Worm (Caenorhabditis elegans) whole organism, mixed stage, embryonic: ENCODE data around the gene nra-4.

Source experiments
- ceh-43 ChIP-seq: fragments of 200-800 bp; sonication (Bioruptor generic); optimal IDR thresholded peaks from 2 replicates; lab custom pipeline; 2018; ENCODE audit warnings: mild to moderate bottlenecking, missing genetic modification characterization, moderate library complexity, missing compliant biosample characterization
- ces-1 ChIP-seq: fragments of 150-350 bp; optimal IDR thresholded peaks from 2 replicates; lab custom pipeline; 2014; ENCODE audit warnings: missing biosample characterization, missing genetic modification reagents, missing genetic modification characterization
- elt-1 ChIP-seq: sonication (generic microtip); optimal IDR thresholded peaks from 2 replicates; lab custom pipeline; 2017; ENCODE audit warnings: missing genetic modification characterization, mild to moderate bottlenecking, missing compliant biosample characterization, antibody characterized with exemption, moderate library complexity, borderline replicate concordance; ENCODE audit not compliant: insufficient read depth
- lsy-2 ChIP-seq: fragments of 150-350 bp; optimal IDR thresholded peaks from 2 replicates; lab custom pipeline; 2014; ENCODE audit warnings: missing biosample characterization, missing genetic modification characterization
- mab-5 ChIP-seq: fragments of 150-350 bp; optimal IDR thresholded peaks from 2 replicates; lab custom pipeline; 2014; ENCODE audit warnings: missing biosample characterization, missing genetic modification characterization
- mep-1 ChIP-seq: fragments of 150-350 bp; optimal IDR thresholded peaks from 2 replicates; lab custom pipeline; 2017; ENCODE audit warnings: missing biosample characterization, missing genetic modification reagents, missing genetic modification characterization, inconsistent platforms
- mls-2 ChIP-seq: sonication (generic microtip); optimal IDR thresholded peaks from 2 replicates; lab custom pipeline; 2016; ENCODE audit warnings: mild to moderate bottlenecking, missing genetic modification characterization, moderate library complexity, missing compliant biosample characterization
- nhr-237 ChIP-seq: fragments of 150-350 bp; optimal IDR thresholded peaks from 2 replicates; lab custom pipeline; 2014; ENCODE audit warnings: missing biosample characterization, missing genetic modification characterization
- nhr-76 ChIP-seq: sonication (generic microtip); optimal IDR thresholded peaks from 2 replicates; lab custom pipeline; 2017; ENCODE audit warnings: missing biosample characterization, missing genetic modification characterization
- snpc-4 ChIP-seq: fragments of 150-350 bp; optimal IDR thresholded peaks from 2 replicates; lab custom pipeline; 2014; ENCODE audit warnings: missing biosample characterization, missing genetic modification characterization
- tbx-8 ChIP-seq: fragments of 200-800 bp; sonication (Bioruptor generic); optimal IDR thresholded peaks from 2 replicates; lab custom pipeline; 2018; ENCODE audit warnings: mild to moderate bottlenecking, missing genetic modification characterization, moderate library complexity, missing compliant biosample characterization
- unc-62 ChIP-seq: fragments of 150-350 bp; optimal IDR thresholded peaks from 2 replicates; lab custom pipeline; 2014; ENCODE audit warnings: missing biosample characterization, missing genetic modification reagents, missing genetic modification characterization
- ztf-11 ChIP-seq: fragments of 150-350 bp; optimal IDR thresholded peaks from 2 replicates; lab custom pipeline; 2014; ENCODE audit warnings: missing biosample characterization, missing genetic modification characterization

ce11 chrV:1013637-1014036, 34.7 kb downstream of the nra-4 start:
- TF ChIP-seq mab-5 (tag; lab: Kevin White, UChicago) (no peak), nhr-237 (no peak), unc-62 (GFP tag; lab: Kevin White, UChicago) (no peak), mep-1 (tag; lab: Kevin White, UChicago) (no peak), elt-1 (tag; lab: Kevin White, UChicago) (no peak), tbx-8 (GFP tag; lab: Kevin White, UChicago) (no peak), ceh-43 (no peak), mls-2 (tag; lab: Kevin White, UChicago) (no peak), ces-1 (GFP tag; lab: Kevin White, UChicago) (no peak), nhr-76 (tag; lab: Kevin White, UChicago) (no peak), lsy-2 (tag; lab: Kevin White, UChicago) (no peak), snpc-4 (tag; lab: Kevin White, UChicago) (no peak), ztf-11 (tag; lab: Kevin White, UChicago) (no peak)
